Worm (Caenorhabditis elegans) whole organism, L4/young adult: Measurements from ENCODE around the gene F22E5.8.

Experiments used
- W03F9.2 ChIP-seq: fragments of 150-350 bp; optimal IDR thresholded peaks from 2 replicates; lab custom pipeline; 2014; ENCODE audit warnings: missing biosample characterization, missing genetic modification characterization
- dao-5 ChIP-seq: sonication (generic microtip); optimal IDR thresholded peaks from 2 replicates; lab custom pipeline; 2016; ENCODE audit warnings: missing genotype, missing genetic modification characterization, moderate library complexity, missing compliant biosample characterization

DNA sequence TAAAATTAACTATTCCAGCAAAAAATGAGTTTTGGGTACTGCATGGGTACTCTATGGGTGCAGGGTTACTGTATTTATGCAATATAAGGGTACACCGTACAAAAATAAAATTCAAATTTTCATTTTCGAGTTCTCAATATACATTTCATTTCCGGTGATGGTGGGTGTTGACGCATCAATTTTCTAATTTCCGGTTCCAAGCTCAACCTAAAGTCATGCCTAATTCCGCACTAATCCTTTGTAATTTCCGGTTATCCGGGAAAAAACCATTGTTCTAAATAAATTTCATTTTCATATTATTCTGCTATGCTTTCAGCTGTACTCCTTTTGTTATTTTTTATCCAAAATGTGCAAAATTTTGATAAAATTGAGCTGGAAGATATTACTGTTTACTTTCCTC lies 19.5 kb downstream of the F22E5.8 start, which contains the start of gene gcy-21:
- TF ChIP-seq W03F9.2 (tag; lab: Kevin White, UChicago) (no peak), dao-5 (tag; lab: Kevin White, UChicago) (no peak)
